Worm (Caenorhabditis elegans) whole organism, L3 larva: ENCODE results near the gene C25D7.16.

Experiments
- elt-2 ChIP-seq: sonication (generic microtip); optimal IDR thresholded peaks from 2 replicates; lab custom pipeline; 2016; ENCODE audit warnings: missing genetic modification reagents, mild to moderate bottlenecking, missing genetic modification characterization, missing compliant biosample characterization
- elt-3 ChIP-seq, 3 experiments: fragments of 150-350 bp in 1 of 3; sonication (generic microtip) in 2 of 3; optimal IDR thresholded peaks; 2 replicates in 2 of 3; 4 replicates in 1 of 3; lab custom pipeline; 2014 to 2017; ENCODE audit warnings: missing biosample characterization in 3 of 3, missing genetic modification characterization in 3 of 3
- nhr-237 ChIP-seq: fragments of 150-350 bp; optimal IDR thresholded peaks from 2 replicates; lab custom pipeline; 2014; ENCODE audit warnings: missing biosample characterization, missing genetic modification characterization
- nhr-77 ChIP-seq: fragments of 150-350 bp; optimal IDR thresholded peaks from 2 replicates; lab custom pipeline; 2014; ENCODE audit warnings: missing biosample characterization, missing genetic modification characterization
- tbx-2 ChIP-seq: sonication (generic microtip); optimal IDR thresholded peaks from 2 replicates; lab custom pipeline; 2016; ENCODE audit warnings: mild to moderate bottlenecking, missing genetic modification characterization, missing compliant biosample characterization
- zag-1 ChIP-seq: fragments of 150-350 bp; optimal IDR thresholded peaks from 2 replicates; lab custom pipeline; 2014; ENCODE audit warnings: missing biosample characterization, missing genetic modification characterization

ce11 chrV:15014164-15014563 lies 41.8 kb upstream of the C25D7.16 start, which contains the start of gene obr-2:
- TF ChIP-seq tbx-2 (tag; lab: Kevin White, UChicago) (no peak), elt-3 (tag; optimal IDR thresholded peaks at IDR 0.05; lab: Kevin White, UChicago) (no peak), nhr-237 (tag; lab: Kevin White, UChicago) (no peak), elt-2 (no peak), zag-1 (tag; lab: Kevin White, UChicago) (no peak), nhr-77 (tag; lab: Kevin White, UChicago) (no peak)
